Worm (Caenorhabditis elegans) whole organism, early embryonic: Measurements from ENCODE around the gene tric-1B.2.

ENCODE experiments used
- B0310.2 ChIP-seq: sonication (generic microtip); optimal IDR thresholded peaks from 2 replicates; lab custom pipeline; 2016; ENCODE audit warnings: mild to moderate bottlenecking, missing genetic modification characterization, missing compliant biosample characterization
- F13C5.2 ChIP-seq: sonication (generic microtip); optimal IDR thresholded peaks from 2 replicates; lab custom pipeline; 2017; ENCODE audit warnings: mild to moderate bottlenecking, missing genetic modification characterization, inconsistent platforms, missing compliant biosample characterization
- aly-1 ChIP-seq: sonication (generic microtip); optimal IDR thresholded peaks from 2 replicates; lab custom pipeline; 2016; ENCODE audit warnings: missing genetic modification characterization, missing compliant biosample characterization
- ama-1 ChIP-seq: fragments of 150-350 bp; optimal IDR thresholded peaks from 2 replicates; lab custom pipeline; 2014
- flt-1 ChIP-seq: fragments of 200-800 bp; sonication (Bioruptor generic); IDR thresholded peaks from 2 replicates; pipeline ENCODE4 v1.3.6; 2022; ENCODE audit warnings: missing genetic modification characterization, missing compliant biosample characterization
- hmbx-1 ChIP-seq: sonication (generic microtip); optimal IDR thresholded peaks from 2 replicates; lab custom pipeline; 2016; ENCODE audit warnings: mild to moderate bottlenecking, missing genetic modification characterization, missing compliant biosample characterization
- hmg-4 ChIP-seq: fragments of 200-800 bp; sonication (Bioruptor generic); optimal IDR thresholded peaks from 2 replicates; lab custom pipeline; 2018; ENCODE audit warnings: mild to moderate bottlenecking, missing genetic modification characterization, missing compliant biosample characterization
- tbx-37 ChIP-seq: fragments of 200-800 bp; sonication (Bioruptor generic); conservative IDR thresholded peaks from 2 replicates; pipeline ENCODE4 v1.3.6; 2022; ENCODE audit warnings: missing genetic modification reagents, missing genetic modification characterization, missing compliant biosample characterization

DNA sequence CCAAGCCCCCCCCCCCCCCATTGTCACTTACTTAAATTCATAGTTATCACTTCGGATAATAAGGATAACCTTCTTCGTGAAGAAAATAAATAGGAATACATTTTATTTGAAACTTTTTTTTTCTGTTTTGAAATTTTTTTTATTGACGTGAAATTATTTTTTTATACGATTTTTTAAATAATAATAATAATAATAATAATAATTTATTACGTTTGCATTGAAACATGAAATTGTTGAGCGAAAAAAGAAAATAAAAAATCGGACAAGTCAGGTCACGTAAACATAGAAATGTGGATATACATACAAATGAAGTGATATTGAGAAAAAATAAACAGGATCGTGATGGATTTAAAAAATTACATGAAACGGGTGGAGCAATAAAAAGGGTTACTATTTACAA, 30.4 kb upstream of the tric-1B.2 start, which contains the start of gene C50E10.2:
- no peak for TF ChIP-seq hmg-4 (GFP tag; lab: Kevin White, UChicago)
- TF ChIP-seq ama-1, result no peak
- no peak for TF ChIP-seq tbx-37 (GFP tag; lab: Robert Waterston, UW)
- no peak for TF ChIP-seq F13C5.2 (tag; lab: Kevin White, UChicago)
- no peak for TF ChIP-seq hmbx-1 (tag; lab: Kevin White, UChicago)
- no peak for TF ChIP-seq flt-1 (GFP tag; lab: Robert Waterston, UW)
- no peak for TF ChIP-seq aly-1 (tag; lab: Kevin White, UChicago)
- no peak for TF ChIP-seq B0310.2 (tag; lab: Kevin White, UChicago)
